Fruit fly (Drosophila melanogaster): ENCODE data around the gene Prps.

Prps gene

DNA sequence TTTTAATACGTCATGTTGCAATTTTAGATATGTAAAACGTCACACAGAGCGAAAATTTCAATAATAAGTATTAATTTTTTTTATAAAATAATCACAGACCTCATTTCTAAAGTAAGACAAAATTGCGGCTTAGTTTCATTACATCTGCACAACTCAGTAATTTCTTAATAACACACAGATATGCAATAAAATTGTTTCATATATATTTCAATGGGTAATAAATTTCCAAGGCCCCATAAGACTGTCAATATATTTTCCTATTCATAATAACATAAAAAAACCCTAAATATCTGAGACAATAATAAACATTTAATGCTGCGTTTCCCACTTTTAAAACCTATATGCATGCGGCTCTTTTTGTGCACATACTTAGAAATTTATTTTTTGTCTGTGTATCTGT is 853 bp downstream of the Prps start (continued):
- TF ChIP-seq H15 (GFP tag; IDR thresholded peaks at IDR 0.05): no peak
- TF ChIP-seq CG9797 (GFP tag; optimal IDR thresholded peaks at IDR 0.05): no peak
- peak; percentile 16 for TF ChIP-seq CG8281 (tag; optimal IDR thresholded peaks at IDR 0.05)
- TF ChIP-seq fu2 (GFP tag; optimal IDR thresholded peaks at IDR 0.05): no peak
- peak; percentile 48 for TF ChIP-seq CG2120 (GFP tag; optimal IDR thresholded peaks at IDR 0.05)
- TF ChIP-seq gsb (GFP tag; IDR thresholded peaks at IDR 0.05): no peak
- no peak for TF ChIP-seq Neu2 (GFP tag; optimal IDR thresholded peaks at IDR 0.05; ENCODE audit: borderline replicate concordance)
- no peak for TF ChIP-seq CG13296 (GFP tag; optimal IDR thresholded peaks at IDR 0.05)
- peak in 1 of 2 experiments; percentile 33 for TF ChIP-seq Eip74EF (GFP tag; optimal IDR thresholded peaks at IDR 0.05)
- no peak for TF ChIP-seq CG8478 (optimal IDR thresholded peaks at IDR 0.05)
- peak; percentile 44 for TF ChIP-seq bcd (GFP tag; optimal IDR thresholded peaks at IDR 0.05)
- TF ChIP-seq CG11723 (GFP tag; optimal IDR thresholded peaks at IDR 0.05): no peak
- no peak for TF ChIP-seq oc (tag; optimal IDR thresholded peaks at IDR 0.05)
- TF ChIP-seq CG14965 (GFP tag; optimal IDR thresholded peaks at IDR 0.05; ENCODE audit: borderline replicate concordance): no peak
- peak; percentile 7 for TF ChIP-seq kay (GFP tag; optimal IDR thresholded peaks at IDR 0.05)
- no peak for TF ChIP-seq CrebB (tag; optimal IDR thresholded peaks at IDR 0.05)
- TF ChIP-seq CG17829 (tag; optimal IDR thresholded peaks at IDR 0.05): peak; percentile 12
- no peak for TF ChIP-seq CG10654 (GFP tag; optimal IDR thresholded peaks at IDR 0.05)
- peak; percentile 63 for TF ChIP-seq CG2712 (tag; optimal IDR thresholded peaks at IDR 0.05)
- TF ChIP-seq CG11085 (GFP tag; IDR thresholded peaks at IDR 0.05): no peak
- TF ChIP-seq CG10274 (GFP tag; optimal IDR thresholded peaks at IDR 0.05): no peak
- no peak for TF ChIP-seq bowl (GFP tag; IDR thresholded peaks at IDR 0.05)
- TF ChIP-seq HmgD (GFP tag; optimal IDR thresholded peaks at IDR 0.05): no peak
- no peak for TF ChIP-seq Opbp (GFP tag; IDR thresholded peaks at IDR 0.05; ENCODE audit: partially characterized antibody)
- TF ChIP-seq CG15601 (tag; optimal IDR thresholded peaks at IDR 0.05): no peak
- no peak for TF ChIP-seq CG1024 (GFP tag; IDR thresholded peaks at IDR 0.05)
- TF ChIP-seq CG42726 (GFP tag; IDR thresholded peaks at IDR 0.05; ENCODE audit: partially characterized antibody): no peak
- TF ChIP-seq CG11456 (GFP tag; IDR thresholded peaks at IDR 0.05): no peak
- TF ChIP-seq CG17385 (GFP tag; optimal IDR thresholded peaks at IDR 0.05): peak; percentile 28
- TF ChIP-seq kni (GFP tag; optimal IDR thresholded peaks at IDR 0.05): no peak
- no peak for TF ChIP-seq CG31388 (GFP tag; optimal IDR thresholded peaks at IDR 0.05)
- TF ChIP-seq ac (GFP tag; optimal IDR thresholded peaks at IDR 0.05): no peak
- peak; percentile 66 for TF ChIP-seq CG7556 (GFP tag; optimal IDR thresholded peaks at IDR 0.05)
- TF ChIP-seq CG3726 (GFP tag; IDR thresholded peaks at IDR 0.05): no peak
- TF ChIP-seq CG7839 (tag; optimal IDR thresholded peaks at IDR 0.05): peak; percentile 59
- peak; percentile 31 for TF ChIP-seq CG15011 (GFP tag; optimal IDR thresholded peaks at IDR 0.05)
- peak; percentile 30 for TF ChIP-seq NfI (GFP tag; optimal IDR thresholded peaks at IDR 0.05)
- no peak for TF ChIP-seq ssp (GFP tag; IDR thresholded peaks at IDR 0.05)
- peak; percentile 46 for TF ChIP-seq Asciz (GFP tag; optimal IDR thresholded peaks at IDR 0.05)
- no peak for TF ChIP-seq CG17612 (GFP tag; IDR thresholded peaks at IDR 0.05)
- TF ChIP-seq wdn (GFP tag; IDR thresholded peaks at IDR 0.05): no peak
- peak; percentile 6 for TF ChIP-seq tap (tag; optimal IDR thresholded peaks at IDR 0.05)
- no peak for TF ChIP-seq CG1603 (tag; optimal IDR thresholded peaks at IDR 0.05)
- TF ChIP-seq pfk (GFP tag; optimal IDR thresholded peaks at IDR 0.05): no peak
- TF ChIP-seq ara (GFP tag; IDR thresholded peaks at IDR 0.05): no peak
- no peak for TF ChIP-seq pita (GFP tag; optimal IDR thresholded peaks at IDR 0.05)
- no peak for TF ChIP-seq CG2199 (GFP tag; IDR thresholded peaks at IDR 0.05)
- TF ChIP-seq slou (GFP tag; optimal IDR thresholded peaks at IDR 0.05): peak; percentile 35
- TF ChIP-seq chn (GFP tag; optimal IDR thresholded peaks at IDR 0.05): no peak
- TF ChIP-seq rib (GFP tag; IDR thresholded peaks at IDR 0.05): no peak
- TF ChIP-seq CG14014 (GFP tag; IDR thresholded peaks at IDR 0.05): no peak
- TF ChIP-seq abd-A (tag; optimal IDR thresholded peaks at IDR 0.05): no peak

Measured in whole organism, embryonic.